Worm (Caenorhabditis elegans): ENCODE data around the gene K08D8.2.

DNA sequence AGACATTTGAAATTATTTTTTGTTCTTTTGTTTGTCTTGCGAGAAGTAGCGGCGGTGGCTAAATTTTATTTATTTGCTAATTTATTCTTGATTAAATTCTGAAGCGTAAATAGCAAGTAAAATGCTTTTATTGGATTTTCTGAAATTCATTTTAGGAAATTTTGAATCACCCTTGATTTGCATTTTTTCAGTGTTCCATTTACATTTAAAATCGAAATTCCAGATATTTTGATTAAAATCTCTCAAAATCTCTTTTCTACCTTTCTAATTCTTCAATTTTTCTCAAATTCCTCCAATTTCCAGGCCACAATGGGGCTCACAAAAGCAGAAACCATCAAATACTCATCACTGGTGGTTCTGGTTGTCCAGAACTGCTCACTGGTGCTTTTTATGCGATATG, 47.6 kb upstream of the K08D8.2 start, which contains the start of gene nstp-5:
- TF ChIP-seq ztf-28 (GFP tag; IDR thresholded peaks at IDR 0.05) (no peak), bed-2 (GFP tag; IDR thresholded peaks at IDR 0.05) (no peak), snpc-4 (GFP tag; optimal IDR thresholded peaks at IDR 0.05) (no peak), snpc-4 (tag; optimal IDR thresholded peaks at IDR 0.05) (no peak), cebp-2 (GFP tag; IDR thresholded peaks at IDR 0.05) (no peak), nhr-90 (tag; optimal IDR thresholded peaks at IDR 0.05) (no peak), zfh-2 (GFP tag; conservative IDR thresholded peaks at IDR 0.05) (no peak), dox-1 (GFP tag; IDR thresholded peaks at IDR 0.05) (no peak), Y56A3A.18 (GFP tag; IDR thresholded peaks at IDR 0.05) (no peak), unc-130 (GFP tag; optimal IDR thresholded peaks at IDR 0.05) (no peak), B0336.3 (GFP tag; IDR thresholded peaks at IDR 0.05) (no peak), F49E8.2 (tag; optimal IDR thresholded peaks at IDR 0.05; ENCODE audit: insufficient read depth) (no peak), efl-1 (GFP tag; optimal IDR thresholded peaks at IDR 0.05) (no peak)

Data from whole organism, young adult.